In the genomic region with DNA sequence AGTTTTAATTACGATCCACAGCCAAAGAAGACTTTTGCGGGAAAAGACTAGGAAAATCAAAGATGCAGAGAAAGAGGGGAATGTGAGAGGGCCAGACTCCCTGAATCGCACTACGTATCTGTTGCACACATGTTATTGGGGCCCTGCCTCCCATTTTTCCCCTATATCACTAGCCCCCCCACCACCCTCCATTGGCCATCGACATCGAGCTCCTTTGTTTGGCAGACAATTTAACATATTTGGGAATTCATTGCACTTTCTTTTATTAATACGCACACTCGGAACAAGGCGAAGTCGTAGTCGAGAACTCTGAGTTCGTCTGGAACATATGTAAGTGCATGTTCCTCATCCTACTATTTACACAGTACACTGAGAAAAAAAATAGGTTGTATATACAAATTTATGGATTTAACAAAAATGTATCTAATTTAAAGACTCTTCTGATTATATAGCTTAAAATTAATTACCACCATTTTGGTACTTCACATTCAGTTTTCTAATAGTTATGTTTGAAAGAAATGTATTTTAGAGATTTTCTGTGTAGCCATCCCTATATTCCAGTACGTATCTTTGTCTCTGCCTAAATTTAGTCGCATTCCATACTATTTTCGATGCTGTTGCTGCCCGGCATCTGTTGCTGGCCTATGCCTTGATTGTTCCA, we compare ENCODE assay signal across 1 fruit fly cellular context.
TF ChIP-seq lines count a peak whose summit lies in the region.

No protein-coding gene starts in this region.

TF ChIP-seq in whole organism, embryonic, 481 proteins besides CTCF, POLR2A, EP300 and RAD21 (continued from another document):
- TF ChIP-seq CG7357 (GFP tag; IDR thresholded peaks at IDR 0.05; lab: Robert Waterston, UW) (peak; percentile 10; the same call in 1 of the 3 replicates), Sry-β (GFP tag; optimal IDR thresholded peaks at IDR 0.05; lab: Kevin White, UChicago) (peak; percentile 7), cas (GFP tag; IDR thresholded peaks at IDR 0.05; lab: Robert Waterston, UW) (no peak), CG9797 (GFP tag; optimal IDR thresholded peaks at IDR 0.05; lab: Kevin White, UChicago) (no peak), bab2 (GFP tag; optimal IDR thresholded peaks at IDR 0.05; lab: Kevin White, UChicago) (peak; percentile 50), az2 (GFP tag; optimal IDR thresholded peaks at IDR 0.05; lab: Kevin White, UChicago) (peak; percentile 74), seq (GFP tag; IDR thresholded peaks at IDR 0.05; lab: Robert Waterston, UW) (no peak), Mad (GFP tag; optimal IDR thresholded peaks at IDR 0.05; lab: Kevin White, UChicago) (no peak), Six4 (GFP tag; optimal IDR thresholded peaks at IDR 0.05; lab: Kevin White, UChicago) (peak; percentile 74), grau (tag; optimal IDR thresholded peaks at IDR 0.05; lab: Kevin White, UChicago) (peak; percentile 79), CG4360 (GFP tag; IDR thresholded peaks at IDR 0.05; lab: Robert Waterston, UW) (peak; percentile 60; the same call in 1 of the 2 replicates), CG8089 (GFP tag; optimal IDR thresholded peaks at IDR 0.05; lab: Kevin White, UChicago) (peak; percentile 23), CG9215 (GFP tag; IDR thresholded peaks at IDR 0.05; lab: Robert Waterston, UW) (no peak), CG30020 (tag; optimal IDR thresholded peaks at IDR 0.05; lab: Kevin White, UChicago) (peak; percentile 47), nau (GFP tag; optimal IDR thresholded peaks at IDR 0.05; lab: Kevin White, UChicago) (peak; percentile 45), twi (tag; optimal IDR thresholded peaks at IDR 0.05; lab: Kevin White, UChicago) (peak; percentile 80), CG17912 (GFP tag; optimal IDR thresholded peaks at IDR 0.05; lab: Kevin White, UChicago) (no peak), bbx (GFP tag; IDR thresholded peaks at IDR 0.05; lab: Robert Waterston, UW; ENCODE audit: partially characterized antibody) (no peak), Hr51 (GFP tag; optimal IDR thresholded peaks at IDR 0.05; lab: Kevin White, UChicago) (peak in 1 of 2 experiments; percentile 39)
